Fruit fly (Drosophila melanogaster): ENCODE measurements around the gene CG33642.

Gene CG33642

dm6 chr2L:13548786-13549780 lies 19.3 kb downstream of the CG33642 start, which contains the start of gene B4 (continued):
- peak; percentile 85 for TF ChIP-seq CG10543 (GFP tag; optimal IDR thresholded peaks at IDR 0.05)
- no peak; the same call in 2 of the 3 replicates for TF ChIP-seq dysf (GFP tag; IDR thresholded peaks at IDR 0.05)
- TF ChIP-seq CG18476 (GFP tag; optimal IDR thresholded peaks at IDR 0.05): no peak
- no peak for TF ChIP-seq zen2 (GFP tag; IDR thresholded peaks at IDR 0.05; ENCODE audit: partially characterized antibody)
- peak; percentile 6 for TF ChIP-seq CG15696 (tag; optimal IDR thresholded peaks at IDR 0.05)
- peak; percentile 3 for TF ChIP-seq CG2120 (GFP tag; optimal IDR thresholded peaks at IDR 0.05)
- TF ChIP-seq CG12219 (GFP tag; optimal IDR thresholded peaks at IDR 0.05): peak; percentile 34
- peak; percentile 48 for TF ChIP-seq nerfin-1 (tag; optimal IDR thresholded peaks at IDR 0.05)
- TF ChIP-seq Pdp1 (GFP tag; optimal IDR thresholded peaks at IDR 0.05): peak; percentile 4 to 65
- TF ChIP-seq CG7357 (GFP tag; IDR thresholded peaks at IDR 0.05): no peak
- no peak for TF ChIP-seq CG11398 (GFP tag; optimal IDR thresholded peaks at IDR 0.05)
- no peak for TF ChIP-seq zen (tag; optimal IDR thresholded peaks at IDR 0.05)
- no peak for TF ChIP-seq CG6689 (GFP tag; IDR thresholded peaks at IDR 0.05)
- TF ChIP-seq Hand (GFP tag; optimal IDR thresholded peaks at IDR 0.05): no peak
- no peak for TF ChIP-seq CG5245 (GFP tag; optimal IDR thresholded peaks at IDR 0.05)
- TF ChIP-seq ewg (GFP tag; optimal IDR thresholded peaks at IDR 0.05): peak; percentile 20
- TF ChIP-seq ATbp (GFP tag; optimal IDR thresholded peaks at IDR 0.05): peak; percentile 72
- no peak for TF ChIP-seq CG8290 (GFP tag; optimal IDR thresholded peaks at IDR 0.05)
- peak in 1 of 2 experiments; percentile 87 for TF ChIP-seq CG8290 (tag; optimal IDR thresholded peaks at IDR 0.05)
- no peak for TF ChIP-seq Mad (GFP tag; optimal IDR thresholded peaks at IDR 0.05)
- no peak for TF ChIP-seq CG10654 (GFP tag; optimal IDR thresholded peaks at IDR 0.05)
- TF ChIP-seq CG11456 (GFP tag; IDR thresholded peaks at IDR 0.05): no peak
- TF ChIP-seq CG11085 (GFP tag; IDR thresholded peaks at IDR 0.05): no peak
- TF ChIP-seq ssp (GFP tag; IDR thresholded peaks at IDR 0.05): 0 out of 2 replicates have a peak, but pooled peaks have one; percentile 5
- peak; percentile 40; the same call in 1 of the 2 replicates for TF ChIP-seq Nf-YA (GFP tag; IDR thresholded peaks at IDR 0.05)
- TF ChIP-seq da (GFP tag; optimal IDR thresholded peaks at IDR 0.05): peak; percentile 9
- TF ChIP-seq zf30C (GFP tag; optimal IDR thresholded peaks at IDR 0.05): no peak
- no peak for TF ChIP-seq CG30020 (tag; optimal IDR thresholded peaks at IDR 0.05)
- no peak for TF ChIP-seq CG15011 (GFP tag; optimal IDR thresholded peaks at IDR 0.05)
- TF ChIP-seq Hey (tag; optimal IDR thresholded peaks at IDR 0.05): peak; percentile 88
- peak; percentile 53 for TF ChIP-seq CG8924 (tag; optimal IDR thresholded peaks at IDR 0.05)
- peak; percentile 1; the same call in 1 of the 2 replicates for TF ChIP-seq crol (GFP tag; IDR thresholded peaks at IDR 0.05)
- TF ChIP-seq fd102C (GFP tag; optimal IDR thresholded peaks at IDR 0.05): no peak
- TF ChIP-seq hth (optimal IDR thresholded peaks at IDR 0.05): no peak
- peak; percentile 31 for TF ChIP-seq CG34376 (GFP tag; optimal IDR thresholded peaks at IDR 0.05)
- TF ChIP-seq CG18619 (GFP tag; optimal IDR thresholded peaks at IDR 0.05): no peak
- TF ChIP-seq Bteb2 (GFP tag; optimal IDR thresholded peaks at IDR 0.05): no peak
- TF ChIP-seq CG1792 (GFP tag; optimal IDR thresholded peaks at IDR 0.05): no peak
- TF ChIP-seq Ssrp (tag; optimal IDR thresholded peaks at IDR 0.05): no peak
- no peak for TF ChIP-seq Hr3 (GFP tag; optimal IDR thresholded peaks at IDR 0.05)
- TF ChIP-seq Doc3 (GFP tag; IDR thresholded peaks at IDR 0.05; ENCODE audit: partially characterized antibody): no peak
- no peak for TF ChIP-seq NC2α (GFP tag; optimal IDR thresholded peaks at IDR 0.05)
- peak; percentile 71; the same call in 2 of the 3 replicates for TF ChIP-seq ci (GFP tag; IDR thresholded peaks at IDR 0.05)
- TF ChIP-seq klu (GFP tag; IDR thresholded peaks at IDR 0.05): no peak
- TF ChIP-seq Dad (GFP tag; optimal IDR thresholded peaks at IDR 0.05): peak; percentile 42
- TF ChIP-seq Eip74EF (GFP tag; optimal IDR thresholded peaks at IDR 0.05): peak in 1 of 2 experiments; percentile 37
- peak; percentile 44 for TF ChIP-seq repo (GFP tag; optimal IDR thresholded peaks at IDR 0.05)
- peak; percentile 77 for TF ChIP-seq chm (GFP tag; IDR thresholded peaks at IDR 0.05)

All from whole organism, embryonic.